Fruit fly (Drosophila melanogaster) S2 (cell line): Measurements from ENCODE around the gene CG4287.
A peak's percentile ranks its signal among the peaks of the same experiment; 100 is the strongest.

Source experiments
- CG8478 ChIP-seq: fragments of >200 bp; optimal IDR thresholded peaks from 2 replicates; lab custom pipeline; 2018
- CTCF ChIP-seq, 2 experiments: fragments of >200 bp; optimal IDR thresholded peaks; 2 replicates each; lab custom pipeline; 2018

The CG4287 gene

DNA sequence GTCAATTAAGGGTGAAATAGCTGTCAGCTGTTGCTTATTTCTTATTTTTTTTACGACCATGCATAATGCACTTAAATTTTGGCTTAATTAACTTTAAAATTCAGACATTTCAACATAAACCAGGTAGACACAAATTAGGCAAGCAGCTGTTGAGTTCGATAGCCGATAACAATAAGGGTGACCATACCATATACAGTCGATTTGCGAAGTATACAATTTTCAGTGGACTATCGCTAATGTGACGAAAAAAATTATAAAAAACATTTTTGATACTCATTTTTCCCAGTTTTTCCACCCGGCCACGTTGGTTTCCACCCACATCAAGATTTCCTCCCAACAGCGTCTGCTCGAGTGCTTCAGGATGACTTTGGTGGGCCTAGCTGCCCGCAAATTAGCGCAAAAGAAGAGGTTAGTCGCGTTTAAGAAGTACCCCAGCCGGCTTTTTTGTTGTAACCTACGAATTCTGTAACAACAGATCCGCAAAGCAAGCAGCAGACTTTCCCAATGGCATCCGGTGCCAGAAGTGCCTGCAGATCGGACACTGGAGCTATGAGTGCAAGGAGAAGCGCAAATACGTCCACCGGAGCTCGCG lies at the start of gene CG4287, which contains the start of gene CG5516:
Gene CG4287, minus strand, starts transcription at position 178 of the 592 bp plus-strand sequence.
Gene CG5516, plus strand, starts transcription at position 195 of the 592 bp plus-strand sequence.
- no peak for TF ChIP-seq CG8478 (lab: Kevin White, UChicago)
- no peak for TF ChIP-seq CTCF (optimal IDR thresholded peaks at IDR 0.05; lab: Kevin White, UChicago)

DNA sequence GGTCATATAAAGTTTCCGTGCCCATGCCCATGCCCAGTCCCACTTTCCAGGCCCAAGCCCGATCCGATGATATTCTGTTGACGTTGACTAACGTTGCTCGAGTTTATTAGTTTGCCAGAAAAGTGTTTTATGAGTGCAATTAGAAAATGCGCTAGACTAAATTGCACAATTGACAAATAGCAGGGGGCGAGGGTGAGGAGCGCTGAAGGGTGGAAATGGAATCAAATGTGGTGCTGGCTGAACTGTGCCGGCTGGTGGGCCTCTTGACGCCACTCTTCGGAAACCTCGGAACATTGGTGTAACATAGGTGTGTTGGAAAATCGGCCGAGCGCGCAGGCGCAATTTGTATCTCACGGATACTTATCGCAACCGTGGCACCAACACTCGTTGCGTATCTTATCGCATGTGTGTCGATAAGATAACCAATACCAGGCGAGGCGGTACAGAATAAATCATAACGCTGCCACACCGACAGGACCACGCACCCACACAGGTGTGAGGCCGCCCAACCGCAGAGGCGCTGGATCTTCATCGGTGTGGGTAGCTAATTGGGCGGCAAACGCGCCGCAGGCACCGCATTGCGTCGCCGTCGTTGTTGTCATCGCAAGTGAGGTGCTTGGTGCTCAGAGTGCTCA lies 48.1 kb upstream of the CG4287 start:
- no peak for TF ChIP-seq CTCF (optimal IDR thresholded peaks at IDR 0.05; lab: Kevin White, UChicago)
- TF ChIP-seq CG8478 (lab: Kevin White, UChicago): no peak

DNA sequence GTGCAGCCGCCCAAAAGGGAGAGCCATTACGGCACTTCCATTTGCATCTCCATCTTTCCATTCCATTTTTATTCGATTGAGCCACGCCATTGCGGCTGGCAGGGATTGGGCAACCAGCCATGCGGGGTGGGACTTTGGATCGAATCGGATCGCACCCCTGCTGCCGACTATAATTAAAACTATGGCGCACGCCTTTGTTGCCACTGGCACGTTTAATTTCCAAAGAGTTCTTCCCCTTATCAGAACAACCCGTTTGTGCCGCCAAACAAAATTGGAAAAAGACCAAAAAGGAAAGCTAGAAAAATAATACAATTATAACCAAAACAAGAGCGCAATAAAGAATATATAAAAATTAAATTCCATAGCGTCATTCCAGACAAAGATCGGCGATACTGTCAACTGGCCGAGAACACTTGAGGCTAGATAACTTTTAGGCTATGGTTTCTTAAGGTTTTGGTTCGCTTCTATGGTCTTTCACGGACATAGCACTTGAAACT lies 46.4 kb upstream of the CG4287 start:
- TF ChIP-seq CG8478 (lab: Kevin White, UChicago) (no peak), CTCF (optimal IDR thresholded peaks at IDR 0.05; lab: Kevin White, UChicago) (no peak)

DNA sequence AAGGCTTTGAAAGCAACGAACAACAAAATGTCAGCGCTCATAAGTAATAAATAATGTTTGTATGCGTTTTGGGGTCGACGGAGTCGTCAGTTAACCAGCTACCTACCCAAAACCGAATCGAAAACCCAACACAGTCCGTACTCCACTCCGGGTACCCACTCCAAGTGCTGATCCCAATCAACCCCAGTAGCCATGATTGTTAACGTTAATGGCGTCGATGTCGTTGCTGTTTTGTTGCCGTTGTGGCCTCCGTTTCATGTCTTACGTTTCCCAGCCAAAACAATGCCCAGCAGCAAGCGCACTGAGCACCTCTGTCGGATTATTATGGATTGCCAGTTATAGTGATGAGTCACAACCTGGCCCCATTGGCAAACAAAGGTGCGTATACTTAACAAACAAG lies 45.4 kb upstream of the CG4287 start, which contains the start of gene GATAe:
Gene GATAe, plus strand, starts transcription at position 76 of the 400 bp plus-strand sequence.
- TF ChIP-seq CG8478 (lab: Kevin White, UChicago) (no peak), CTCF (optimal IDR thresholded peaks at IDR 0.05; lab: Kevin White, UChicago) (no peak)

DNA sequence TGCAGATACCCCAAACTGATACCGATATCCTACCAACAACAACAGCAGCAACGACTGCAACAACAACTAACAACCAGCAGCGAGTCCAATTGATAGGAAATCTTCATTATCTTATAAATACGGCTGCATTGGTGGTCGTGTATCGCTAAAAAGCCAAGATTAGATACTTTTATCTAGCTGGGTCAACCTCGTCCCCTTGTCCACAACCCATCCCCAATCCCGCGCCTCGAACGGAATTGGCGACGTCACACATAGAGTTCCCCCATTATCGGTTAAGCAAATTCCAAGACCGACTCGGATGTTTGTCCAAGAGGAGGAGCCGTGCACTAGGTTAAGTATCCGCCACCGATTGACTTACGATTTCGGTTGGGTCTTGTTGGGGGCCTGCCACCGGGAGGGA lies 44.6 kb upstream of the CG4287 start:
- TF ChIP-seq CG8478 (lab: Kevin White, UChicago) (no peak), CTCF (optimal IDR thresholded peaks at IDR 0.05; lab: Kevin White, UChicago) (no peak)

DNA sequence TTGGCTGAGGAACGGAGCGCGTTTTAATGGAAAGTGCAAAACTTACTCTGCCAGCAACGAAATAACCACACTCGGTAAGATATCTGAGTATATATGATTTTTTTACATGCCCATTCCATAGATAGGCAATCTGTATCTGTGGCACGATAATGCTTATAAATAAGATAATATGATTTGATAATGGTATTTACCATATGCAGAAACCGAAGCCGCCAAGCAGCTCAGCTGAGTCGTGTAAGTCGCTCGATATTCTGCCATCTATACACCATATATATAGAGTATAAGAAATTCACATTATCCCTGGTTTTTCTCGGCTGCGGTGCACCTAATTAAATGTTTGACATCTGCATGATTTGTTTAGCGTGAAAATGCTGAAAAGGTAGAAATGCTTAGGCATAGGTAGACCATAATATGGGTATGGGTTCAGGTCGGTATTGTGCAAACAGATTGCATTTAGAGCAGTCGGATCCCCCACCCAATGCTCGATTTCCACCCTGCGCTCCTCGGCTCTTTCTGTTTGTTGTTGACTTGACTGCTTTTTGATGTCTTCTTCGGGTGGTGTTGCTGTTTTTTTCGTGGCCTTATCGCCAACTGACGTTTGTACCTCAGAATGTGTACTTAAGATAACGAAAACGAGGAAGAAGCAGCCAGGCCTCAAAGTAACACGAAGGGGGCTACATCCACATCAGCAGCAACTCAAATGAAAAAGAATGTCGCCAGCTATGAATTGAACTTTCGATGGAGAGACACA lies 43.3 kb upstream of the CG4287 start:
- TF ChIP-seq CG8478 (lab: Kevin White, UChicago): no peak
- no peak for TF ChIP-seq CTCF (optimal IDR thresholded peaks at IDR 0.05; lab: Kevin White, UChicago)

DNA sequence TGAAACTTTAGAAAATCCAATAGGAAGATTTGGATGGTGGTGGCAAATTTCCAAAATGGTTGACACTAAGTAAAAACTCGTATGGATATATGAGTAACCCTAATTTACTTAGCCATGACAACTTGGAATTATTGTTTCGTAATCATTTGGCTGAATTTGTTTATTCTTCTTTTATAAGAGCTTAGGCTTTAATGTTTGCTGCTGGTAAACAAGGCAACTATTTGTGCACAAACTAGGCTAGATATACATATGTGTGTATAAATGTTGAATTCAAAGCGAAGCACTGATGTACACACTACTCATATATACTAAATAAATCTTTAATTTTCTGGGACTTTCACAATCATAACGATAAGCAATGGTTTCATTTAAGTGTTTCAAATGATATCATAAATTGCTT lies 42.3 kb upstream of the CG4287 start:
- no peak for TF ChIP-seq CTCF (optimal IDR thresholded peaks at IDR 0.05; lab: Kevin White, UChicago)
- TF ChIP-seq CG8478 (lab: Kevin White, UChicago): no peak

DNA sequence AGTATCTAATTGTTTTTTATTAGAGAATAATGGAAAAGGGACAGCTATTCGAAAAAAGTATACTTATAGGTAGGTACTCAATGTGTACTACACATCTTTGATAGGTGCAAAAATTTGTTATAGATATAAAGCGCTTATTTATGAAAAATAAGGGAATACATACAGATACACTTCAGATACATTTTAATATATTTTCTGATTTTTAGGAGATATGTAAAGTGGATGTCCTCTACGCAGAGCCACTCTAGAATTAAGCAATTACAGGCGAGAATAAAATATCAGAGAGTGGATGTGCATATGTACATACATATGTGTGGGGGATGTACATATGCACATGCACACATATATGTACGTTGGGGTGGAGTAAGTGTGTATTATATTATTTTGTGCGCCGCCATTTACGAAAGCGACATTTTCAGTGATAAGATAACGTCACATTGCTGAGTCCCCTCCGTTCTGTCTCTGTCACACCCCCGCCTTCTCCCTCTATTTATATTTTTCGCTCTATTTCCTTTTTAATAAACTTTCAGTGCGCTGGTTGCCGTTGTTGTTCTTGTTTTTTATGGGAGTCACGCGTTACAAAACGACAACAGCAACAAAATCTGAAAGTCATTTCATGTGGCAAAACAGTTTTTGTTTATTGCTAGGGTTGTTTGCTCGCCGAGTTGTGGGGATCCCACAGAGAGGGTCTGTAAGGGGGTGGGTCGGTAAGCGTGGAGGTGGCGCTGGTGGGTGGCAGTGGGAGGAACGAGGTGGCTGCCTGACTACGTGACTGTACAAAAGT lies 41.2 kb upstream of the CG4287 start:
- TF ChIP-seq CTCF (optimal IDR thresholded peaks at IDR 0.05; lab: Kevin White, UChicago) (no peak), CG8478 (lab: Kevin White, UChicago) (peak; percentile 61)

DNA sequence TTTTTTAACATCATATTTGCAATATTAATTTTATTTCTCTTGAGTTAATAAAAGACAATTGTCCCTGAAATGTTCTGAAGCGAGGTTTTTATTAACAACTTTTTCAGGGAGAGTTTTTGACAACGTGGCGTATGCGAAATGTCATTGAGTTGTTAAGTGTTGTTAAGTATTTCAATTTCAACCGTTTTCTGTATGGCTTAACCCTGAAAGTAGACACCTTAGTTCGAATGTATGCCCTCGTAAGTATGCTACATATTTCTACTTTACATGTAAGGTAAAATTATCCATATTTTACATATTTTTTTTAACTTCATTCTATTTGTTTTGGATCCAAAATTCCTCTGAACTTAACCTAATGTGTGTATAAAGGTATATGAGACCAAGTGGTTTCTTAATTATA lies 40.3 kb upstream of the CG4287 start:
- TF ChIP-seq CG8478 (lab: Kevin White, UChicago) (no peak), CTCF (optimal IDR thresholded peaks at IDR 0.05; lab: Kevin White, UChicago) (peak; percentile 15 to 53)

DNA sequence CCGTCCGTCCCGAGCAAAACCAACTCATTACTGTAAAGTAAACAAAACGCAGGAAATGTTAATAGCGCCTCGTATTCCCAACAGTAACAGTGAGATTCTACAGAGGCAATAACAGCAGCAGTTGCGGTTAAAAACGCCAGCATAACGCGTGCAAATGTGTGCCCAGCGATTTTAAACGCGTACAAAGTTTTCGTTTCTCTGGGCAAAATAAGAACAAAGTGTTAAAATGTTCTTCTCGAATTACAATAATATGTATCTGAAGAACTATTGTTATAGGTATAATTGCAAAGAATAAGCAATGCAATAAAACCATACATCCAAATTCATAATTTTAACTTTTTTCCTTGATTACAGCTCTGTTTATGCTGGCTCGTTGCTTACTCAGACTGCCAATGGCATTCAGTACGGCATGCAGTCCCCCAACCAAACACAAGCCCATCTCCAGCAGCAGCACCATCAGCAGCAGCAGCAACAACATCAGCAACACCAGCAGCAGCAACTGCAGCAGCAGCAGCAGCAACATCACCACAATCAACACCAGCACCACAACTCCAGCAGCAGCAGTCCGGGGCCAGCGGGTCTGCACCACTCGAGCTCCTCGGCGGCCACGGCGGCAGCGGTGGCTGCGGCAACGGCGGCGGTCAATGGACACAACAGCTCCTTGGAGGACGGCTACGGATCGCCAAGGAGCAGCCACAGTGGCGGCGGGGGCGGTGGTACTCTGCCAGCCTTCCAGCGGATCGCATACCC lies 35.5 kb upstream of the CG4287 start:
- no peak for TF ChIP-seq CG8478 (lab: Kevin White, UChicago)
- TF ChIP-seq CTCF (optimal IDR thresholded peaks at IDR 0.05; lab: Kevin White, UChicago): no peak

DNA sequence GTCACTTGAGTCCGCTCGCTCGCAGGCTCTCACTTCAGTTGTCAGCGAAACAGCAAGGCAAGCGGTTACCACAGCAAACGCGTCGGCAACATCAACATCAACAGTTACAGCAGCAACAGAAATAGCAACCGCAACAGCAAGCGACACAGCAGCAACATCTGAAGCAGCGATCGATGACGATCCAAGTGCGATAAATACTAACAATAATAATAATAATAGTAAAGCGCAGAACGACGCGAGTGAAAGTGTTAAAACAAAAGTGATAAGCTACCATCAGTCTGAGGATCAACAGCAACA lies 30.9 kb upstream of the CG4287 start:
- TF ChIP-seq CG8478 (lab: Kevin White, UChicago) (no peak), CTCF (optimal IDR thresholded peaks at IDR 0.05; lab: Kevin White, UChicago) (no peak)

DNA sequence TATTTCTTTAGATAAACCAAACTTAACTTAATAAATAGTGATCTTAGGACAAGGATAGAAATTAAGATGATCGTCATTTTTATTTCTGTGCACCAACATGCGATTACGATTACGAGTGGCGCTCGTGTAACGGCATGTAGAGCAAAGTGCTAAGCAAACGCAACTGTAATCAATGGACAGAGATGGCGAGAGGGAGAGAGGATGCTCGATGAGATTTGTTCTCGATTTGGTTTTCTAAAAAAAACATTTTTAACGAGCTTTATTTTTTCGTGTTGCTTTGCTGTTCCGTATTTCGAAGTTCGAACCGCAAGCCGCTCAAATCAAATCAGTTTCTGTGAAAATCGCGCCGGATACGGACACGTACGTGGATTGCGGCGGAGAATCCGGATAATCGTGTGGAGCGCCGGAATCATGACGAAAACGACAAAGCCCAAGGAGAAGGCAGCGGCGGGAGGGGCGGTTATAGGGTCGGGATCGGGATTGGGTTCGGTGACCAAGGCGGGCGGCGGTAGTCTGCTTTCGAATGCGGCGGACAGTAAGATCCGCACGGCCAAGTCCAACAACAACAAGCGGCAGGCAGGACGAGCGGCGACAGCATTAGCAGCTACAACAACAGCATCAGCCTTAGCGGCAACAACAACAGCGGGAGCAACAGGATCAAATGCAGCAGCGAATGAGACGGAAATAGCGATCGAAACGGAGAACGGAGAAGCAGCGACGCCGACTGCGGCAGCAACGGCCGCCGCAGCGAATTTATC lies 30.3 kb upstream of the CG4287 start:
- TF ChIP-seq CG8478 (lab: Kevin White, UChicago) (no peak), CTCF (optimal IDR thresholded peaks at IDR 0.05; lab: Kevin White, UChicago) (no peak)

DNA sequence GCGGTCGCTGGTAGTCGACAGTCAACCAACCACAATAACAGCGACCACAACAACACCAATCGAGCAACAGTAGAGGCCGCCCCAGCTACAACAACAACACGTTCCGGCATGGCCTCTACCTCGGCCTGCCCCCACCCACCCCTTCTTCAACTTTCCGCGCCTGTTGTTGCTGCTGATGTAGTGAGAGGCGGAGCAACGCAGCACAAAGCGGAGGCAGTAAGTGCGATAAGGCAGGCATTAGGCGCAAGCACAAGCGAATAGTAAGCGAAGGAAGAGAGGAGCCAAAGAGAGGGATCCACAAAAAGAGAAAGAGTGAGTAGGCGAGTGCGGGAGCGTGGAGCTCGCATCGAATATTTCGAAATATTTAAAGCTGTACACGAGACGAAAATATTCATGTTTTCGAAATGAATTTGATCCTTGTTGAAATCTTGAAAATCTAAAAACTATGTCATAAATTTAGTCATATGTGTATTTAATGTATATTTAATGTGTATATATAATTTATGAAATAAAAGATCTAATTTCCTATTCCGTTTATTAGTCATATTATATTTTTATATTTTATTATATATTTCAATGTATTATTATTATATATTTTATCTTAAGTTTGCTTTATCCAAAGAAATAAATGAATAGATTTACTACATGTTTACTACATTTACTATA lies 29.6 kb upstream of the CG4287 start:
- TF ChIP-seq CTCF (optimal IDR thresholded peaks at IDR 0.05; lab: Kevin White, UChicago): no peak
- TF ChIP-seq CG8478 (lab: Kevin White, UChicago): no peak
